Fruit fly (Drosophila melanogaster) whole organism, embryonic: ENCODE data around the gene caz.
A peak's percentile ranks its signal among the peaks of the same experiment; 100 is the strongest.

Experiments
- CG10267 ChIP-seq: fragments of 200-800 bp; sonication (Bioruptor generic); optimal IDR thresholded peaks from 2 replicates; lab custom pipeline; 2018; ENCODE audit warnings: missing biosample characterization, mild to moderate bottlenecking, missing genetic modification characterization, moderate library complexity
- CG10366 ChIP-seq: fragments of 200-800 bp; sonication (Bioruptor generic); IDR thresholded peaks from 2 replicates; pipeline ENCODE4 v1.3.6; 2022; ENCODE audit warnings: missing biosample characterization, missing genetic modification characterization
- CG10543 ChIP-seq: fragments of 200-800 bp; sonication (Bioruptor generic); optimal IDR thresholded peaks from 3 replicates; lab custom pipeline; 2017; ENCODE audit warnings: missing biosample characterization, mild to moderate bottlenecking, missing genetic modification characterization, moderate library complexity
- CG10565 ChIP-seq: fragments of 200-800 bp; sonication (Bioruptor generic); optimal IDR thresholded peaks from 3 replicates; lab custom pipeline; 2016; ENCODE audit warnings: missing biosample characterization, mild to moderate bottlenecking, missing genetic modification characterization
- CG12744 ChIP-seq: fragments of 200-800 bp; sonication (Bioruptor generic); optimal IDR thresholded peaks from 2 replicates; lab custom pipeline; 2016; ENCODE audit warnings: missing biosample characterization, missing genetic modification characterization
- CG12942 ChIP-seq: fragments of 200-800 bp; sonication (Bioruptor generic); optimal IDR thresholded peaks from 3 replicates; lab custom pipeline; 2016; ENCODE audit warnings: missing biosample characterization, missing genetic modification characterization
- CG14667 ChIP-seq: fragments of 200-800 bp; sonication (Bioruptor generic); IDR thresholded peaks from 2 replicates; pipeline ENCODE4 v1.3.6; 2022; ENCODE audit warnings: missing biosample characterization, missing genetic modification characterization
- CG15269 ChIP-seq: fragments of 200-800 bp; sonication (Bioruptor generic); optimal IDR thresholded peaks from 2 replicates; lab custom pipeline; 2018; ENCODE audit warnings: missing biosample characterization, mild to moderate bottlenecking, missing genetic modification characterization, moderate library complexity
- CG16813 ChIP-seq: fragments of 200-800 bp; sonication (Bioruptor generic); IDR thresholded peaks from 3 replicates; pipeline ENCODE4 v1.3.6; 2022; ENCODE audit warnings: missing biosample characterization, missing genetic modification characterization; ENCODE audit not compliant: partially characterized antibody
- CG17328 ChIP-seq: fragments of 200-800 bp; sonication (Bioruptor generic); IDR thresholded peaks from 2 replicates; pipeline ENCODE4 v1.3.6; 2022; ENCODE audit warnings: missing biosample characterization, missing genetic modification characterization
- CG17385 ChIP-seq: fragments of 200-800 bp; sonication (Bioruptor generic); optimal IDR thresholded peaks from 3 replicates; lab custom pipeline; 2018; ENCODE audit warnings: missing biosample characterization, mild to moderate bottlenecking, missing genetic modification characterization
- CG17912 ChIP-seq: fragments of 200-800 bp; sonication (Bioruptor generic); optimal IDR thresholded peaks from 2 replicates; lab custom pipeline; 2018; ENCODE audit warnings: missing biosample characterization, mild to moderate bottlenecking, missing genetic modification characterization
- CG1832 ChIP-seq: fragments of 200-800 bp; sonication (Bioruptor generic); optimal IDR thresholded peaks from 2 replicates; lab custom pipeline; 2017; ENCODE audit warnings: missing biosample characterization, mild to moderate bottlenecking, missing genetic modification characterization, inconsistent platforms
- CG30403 ChIP-seq: fragments of 200-800 bp; sonication (Bioruptor generic); optimal IDR thresholded peaks from 3 replicates; lab custom pipeline; 2016; ENCODE audit warnings: missing biosample characterization, missing genetic modification characterization
- CG32532 ChIP-seq: fragments of 200-800 bp; sonication (Bioruptor generic); IDR thresholded peaks from 2 replicates; pipeline ENCODE4 v1.3.6; 2022; ENCODE audit warnings: missing biosample characterization, missing genetic modification characterization
- CG32767 ChIP-seq: fragments of 200-800 bp; sonication (Bioruptor generic); IDR thresholded peaks from 2 replicates; pipeline ENCODE4 v1.3.6; 2022; ENCODE audit warnings: missing biosample characterization, missing genetic modification characterization
- CG6175 ChIP-seq: fragments of 200-800 bp; sonication (Bioruptor generic); IDR thresholded peaks from 3 replicates; pipeline ENCODE4 v1.3.6; 2022; ENCODE audit warnings: missing biosample characterization, missing genetic modification characterization
- CG7786 ChIP-seq: fragments of 200-800 bp; sonication (Bioruptor generic); optimal IDR thresholded peaks from 2 replicates; lab custom pipeline; 2016; ENCODE audit warnings: missing biosample characterization, missing genetic modification characterization
- CHES-1-like ChIP-seq: fragments of 200-800 bp; sonication (Bioruptor generic); optimal IDR thresholded peaks from 2 replicates; lab custom pipeline; 2016; ENCODE audit warnings: missing biosample characterization, missing genetic modification characterization
- Chrac-16 ChIP-seq: fragments of 200-800 bp; sonication (Bioruptor generic); optimal IDR thresholded peaks from 3 replicates; lab custom pipeline; 2016; ENCODE audit warnings: missing biosample characterization, missing genetic modification characterization
- Dek ChIP-seq: fragments of 200-800 bp; sonication (Bioruptor generic); optimal IDR thresholded peaks from 3 replicates; lab custom pipeline; 2019; ENCODE audit warnings: missing biosample characterization, mild to moderate bottlenecking, missing genetic modification characterization, moderate library complexity
- Dll ChIP-seq: fragments of 200-800 bp; sonication (Bioruptor generic); IDR thresholded peaks from 4 replicates; pipeline ENCODE4 v1.3.6; 2022; ENCODE audit warnings: missing biosample characterization, missing genetic modification characterization; ENCODE audit not compliant: partially characterized antibody
- Doc3 ChIP-seq: fragments of 200-800 bp; sonication (Bioruptor generic); IDR thresholded peaks from 3 replicates; pipeline ENCODE4 v1.3.6; 2022; ENCODE audit warnings: missing biosample characterization, missing genetic modification characterization; ENCODE audit not compliant: partially characterized antibody
- Dref ChIP-seq: fragments of 200-800 bp; sonication (Bioruptor generic); IDR thresholded peaks from 2 replicates; pipeline ENCODE4 v1.3.6; 2022; ENCODE audit warnings: missing biosample characterization, missing genetic modification characterization
- Fer3 ChIP-seq: fragments of 200-800 bp; sonication (Bioruptor generic); optimal IDR thresholded peaks from 2 replicates; lab custom pipeline; 2018; ENCODE audit warnings: missing biosample characterization, mild to moderate bottlenecking, missing genetic modification characterization, moderate library complexity
- Gug ChIP-seq: fragments of 200-800 bp; sonication (Bioruptor generic); IDR thresholded peaks from 4 replicates; pipeline ENCODE4 v1.3.6; 2022; ENCODE audit warnings: missing biosample characterization, missing genetic modification characterization
- Hr51 ChIP-seq, 2 experiments: fragments of 200-800 bp; sonication (Bioruptor generic); optimal IDR thresholded peaks; 2 replicates in 1 of 2; 3 replicates in 1 of 2; lab custom pipeline; 2016 to 2018; ENCODE audit warnings: missing biosample characterization in 2 of 2, missing genetic modification characterization in 2 of 2, mild to moderate bottlenecking in 1 of 2, moderate library complexity in 1 of 2
- Hsf ChIP-seq: fragments of 200-800 bp; sonication (Bioruptor generic); optimal IDR thresholded peaks from 3 replicates; lab custom pipeline; 2016; ENCODE audit warnings: missing biosample characterization, missing genetic modification characterization
- Med ChIP-seq: fragments of 200-800 bp; sonication (Bioruptor generic); peaks from one replicate; lab custom pipeline; 2016; ENCODE audit warnings: missing biosample characterization, missing genetic modification characterization, mild to moderate bottlenecking, inconsistent platforms, moderate library complexity
- Opbp ChIP-seq: fragments of 200-800 bp; sonication (Bioruptor generic); IDR thresholded peaks from 3 replicates; pipeline ENCODE4 v1.3.6; 2022; ENCODE audit warnings: missing biosample characterization, missing genetic modification characterization; ENCODE audit not compliant: partially characterized antibody
- Pdp1 ChIP-seq, 2 experiments: fragments of 200-800 bp; sonication (Bioruptor generic); optimal IDR thresholded peaks; 3 replicates each; lab custom pipeline; 2016; ENCODE audit warnings: missing biosample characterization in 2 of 2, missing genetic modification characterization in 2 of 2, mild to moderate bottlenecking in 1 of 2, moderate library complexity in 1 of 2
- ara ChIP-seq: fragments of 200-800 bp; sonication (Bioruptor generic); IDR thresholded peaks from 2 replicates; pipeline ENCODE4 v1.3.6; 2022; ENCODE audit warnings: missing biosample characterization, missing genetic modification characterization
- caup ChIP-seq: fragments of 200-800 bp; sonication (Bioruptor generic); optimal IDR thresholded peaks from 3 replicates; lab custom pipeline; 2017; ENCODE audit warnings: missing biosample characterization, mild to moderate bottlenecking, missing genetic modification characterization, moderate library complexity; ENCODE audit not compliant: severe bottlenecking
- chinmo ChIP-seq: fragments of 200-800 bp; sonication (Bioruptor generic); IDR thresholded peaks from 4 replicates; pipeline ENCODE4 v1.3.6; 2022; ENCODE audit warnings: missing biosample characterization, missing genetic modification characterization; ENCODE audit not compliant: partially characterized antibody
- exex ChIP-seq: fragments of 200-800 bp; sonication (Bioruptor generic); optimal IDR thresholded peaks from 4 replicates; lab custom pipeline; 2018; ENCODE audit warnings: missing biosample characterization, mild to moderate bottlenecking, missing genetic modification characterization, moderate library complexity
- gfzf ChIP-seq: fragments of 200-800 bp; sonication (Bioruptor generic); optimal IDR thresholded peaks from 2 replicates; lab custom pipeline; 2016; ENCODE audit warnings: missing biosample characterization, mild to moderate bottlenecking, missing genetic modification characterization, moderate library complexity
- knrl ChIP-seq: fragments of 200-800 bp; sonication (Bioruptor generic); IDR thresholded peaks from 3 replicates; pipeline ENCODE4 v1.3.6; 2022; ENCODE audit warnings: missing biosample characterization, missing genetic modification characterization; ENCODE audit not compliant: partially characterized antibody
- lilli ChIP-seq: fragments of 200-800 bp; sonication (Bioruptor generic); optimal IDR thresholded peaks from 3 replicates; lab custom pipeline; 2016; ENCODE audit warnings: missing biosample characterization, missing genetic modification characterization
- nerfin-1 ChIP-seq: fragments of 200-800 bp; sonication (Bioruptor generic); optimal IDR thresholded peaks from 3 replicates; lab custom pipeline; 2019; ENCODE audit warnings: missing biosample characterization, mild to moderate bottlenecking, missing genetic modification characterization, moderate library complexity
- nmo ChIP-seq: fragments of 200-800 bp; sonication (Bioruptor generic); optimal IDR thresholded peaks from 2 replicates; lab custom pipeline; 2018; ENCODE audit warnings: missing biosample characterization, mild to moderate bottlenecking, missing genetic modification characterization, moderate library complexity
- schlank ChIP-seq: fragments of 200-800 bp; sonication (Bioruptor generic); optimal IDR thresholded peaks from 2 replicates; lab custom pipeline; 2018; ENCODE audit warnings: missing biosample characterization, mild to moderate bottlenecking, missing genetic modification characterization
- sqz ChIP-seq: fragments of 200-800 bp; sonication (Bioruptor generic); optimal IDR thresholded peaks from 3 replicates; lab custom pipeline; 2018; ENCODE audit warnings: missing biosample characterization, mild to moderate bottlenecking, missing genetic modification characterization
- sug ChIP-seq: fragments of 200-800 bp; optimal IDR thresholded peaks from 2 replicates; lab custom pipeline; 2019; ENCODE audit warnings: missing biosample characterization, mild to moderate bottlenecking, missing genetic modification characterization, moderate library complexity
- tll ChIP-seq, 2 experiments: fragments of 200-800 bp in 1 of 2; fragments of >200 bp in 1 of 2; sonication (Bioruptor generic) in 1 of 2; optimal IDR thresholded peaks; 2 replicates each; lab custom pipeline; 2017 to 2019; ENCODE audit warnings: missing biosample characterization in 2 of 2, missing genetic modification characterization in 2 of 2, mild to moderate bottlenecking in 1 of 2, moderate library complexity in 1 of 2
- unc-4 ChIP-seq: fragments of 200-800 bp; sonication (Bioruptor generic); IDR thresholded peaks from 2 replicates; pipeline ENCODE4 v1.3.6; 2022; ENCODE audit warnings: missing biosample characterization, missing genetic modification characterization; ENCODE audit not compliant: partially characterized antibody
- vnd ChIP-seq: fragments of 200-800 bp; sonication (Bioruptor generic); IDR thresholded peaks from 3 replicates; pipeline ENCODE4 v1.3.6; 2022; ENCODE audit warnings: missing biosample characterization, missing genetic modification characterization; ENCODE audit not compliant: partially characterized antibody
- zen ChIP-seq: fragments of 200-800 bp; sonication (Bioruptor generic); optimal IDR thresholded peaks from 3 replicates; lab custom pipeline; 2018; ENCODE audit warnings: missing biosample characterization, mild to moderate bottlenecking, missing genetic modification characterization, moderate library complexity

caz gene

dm6 chrX:16275854-16276338, 12.7 kb upstream of the caz start, which contains the start of the genes kat80 and Prosalpha4 (continued):
- TF ChIP-seq Opbp (peak; percentile 37; the same call in 2 of the 3 replicates), Hsf (GFP tag; lab: Kevin White, UChicago) (no peak), tll (GFP tag; optimal IDR thresholded peaks at IDR 0.05; lab: Kevin White, UChicago) (no peak), lilli (GFP tag; lab: Kevin White, UChicago) (peak; percentile 21), CG32532 (GFP tag; lab: Robert Waterston, UW) (peak; percentile 58; the same call in 1 of the 2 replicates), CG6175 (GFP tag; lab: Robert Waterston, UW) (no peak), CG14667 (GFP tag; lab: Robert Waterston, UW) (0 out of 2 replicates have a peak, but pooled peaks have one; percentile 15), nerfin-1 (peak; percentile 13), CG10267 (peak; percentile 48), unc-4 (peak; percentile 69), CG17912 (GFP tag; lab: Kevin White, UChicago) (peak; percentile 60), exex (peak; percentile 70), Med (GFP tag; lab: Kevin White, UChicago) (peak; percentile 60), CG10543 (peak; percentile 27), sug (tag; lab: Kevin White, UChicago) (peak; percentile 67), CG15269 (tag; lab: Kevin White, UChicago) (peak; percentile 40), Chrac-16 (GFP tag; lab: Kevin White, UChicago) (no peak), gfzf (GFP tag; lab: Kevin White, UChicago) (peak; percentile 58), vnd (GFP tag; lab: Robert Waterston, UW) (peak; percentile 53; the same call in 1 of the 3 replicates), Pdp1 (GFP tag; optimal IDR thresholded peaks at IDR 0.05; lab: Kevin White, UChicago) (peak in 1 of 2 experiments; percentile 10), CG12942 (GFP tag; lab: Kevin White, UChicago) (peak; percentile 7), CG10565 (GFP tag; lab: Kevin White, UChicago) (no peak), CHES-1-like (no peak), schlank (tag; lab: Kevin White, UChicago) (peak; percentile 24), sqz (GFP tag; lab: Kevin White, UChicago) (peak; percentile 18), Hr51 (GFP tag; optimal IDR thresholded peaks at IDR 0.05; lab: Kevin White, UChicago) (peak in 1 of 2 experiments; percentile 10), CG16813 (peak; percentile 67), CG10366 (peak; percentile 68; the same call in 1 of the 2 replicates), CG17328 (GFP tag; lab: Robert Waterston, UW) (0 out of 2 replicates have a peak, but pooled peaks have one; percentile 11), Dref (GFP tag; lab: Robert Waterston, UW) (peak; percentile 32; the same call in 1 of the 2 replicates), CG12744 (no peak), Dll (peak; percentile 65), Fer3 (peak; percentile 18), ara (GFP tag; lab: Robert Waterston, UW) (no peak), CG17385 (GFP tag; lab: Kevin White, UChicago) (peak; percentile 19), Gug (GFP tag; lab: Robert Waterston, UW) (peak; percentile 35; the same call in 1 of the 4 replicates), knrl (peak; percentile 74; the same call in 2 of the 3 replicates), CG1832 (GFP tag; lab: Kevin White, UChicago) (no peak), zen (peak; percentile 42), nmo (GFP tag; lab: Kevin White, UChicago) (peak; percentile 88), CG32767 (GFP tag; lab: Robert Waterston, UW) (no peak), CG30403 (GFP tag; lab: Kevin White, UChicago) (peak; percentile 10), Doc3 (GFP tag; lab: Robert Waterston, UW) (peak; percentile 53; the same call in 2 of the 3 replicates), chinmo (GFP tag; lab: Robert Waterston, UW) (0 out of 4 replicates have a peak, but pooled peaks have one; percentile 37), CG7786 (GFP tag; lab: Kevin White, UChicago) (no peak), caup (GFP tag; lab: Kevin White, UChicago) (peak; percentile 20), Dek (tag; lab: Kevin White, UChicago) (peak; percentile 49)
